Worm (Caenorhabditis elegans) whole organism, mixed stage, embryonic: Measurements from ENCODE around the gene aman-1.

Experiments
- M03D4.4 ChIP-seq: sonication (generic microtip); optimal IDR thresholded peaks from 2 replicates; lab custom pipeline; 2017; ENCODE audit warnings: mild to moderate bottlenecking, missing genetic modification characterization, missing compliant biosample characterization
- blmp-1 ChIP-seq: fragments of 150-350 bp; optimal IDR thresholded peaks from 2 replicates; lab custom pipeline; 2014; ENCODE audit warnings: missing biosample characterization, missing genetic modification characterization
- ceh-43 ChIP-seq: fragments of 200-800 bp; sonication (Bioruptor generic); optimal IDR thresholded peaks from 2 replicates; lab custom pipeline; 2018; ENCODE audit warnings: mild to moderate bottlenecking, missing genetic modification characterization, moderate library complexity, missing compliant biosample characterization
- ceh-83 ChIP-seq: fragments of 200-800 bp; sonication (Bioruptor generic); optimal IDR thresholded peaks from 2 replicates; lab custom pipeline; 2018; ENCODE audit warnings: mild to moderate bottlenecking, missing genetic modification characterization, missing compliant biosample characterization
- ces-1 ChIP-seq: fragments of 150-350 bp; optimal IDR thresholded peaks from 2 replicates; lab custom pipeline; 2014; ENCODE audit warnings: missing biosample characterization, missing genetic modification reagents, missing genetic modification characterization
- cnd-1 ChIP-seq: fragments of 200-800 bp; sonication (Bioruptor generic); optimal IDR thresholded peaks from 2 replicates; lab custom pipeline; 2018; ENCODE audit warnings: mild to moderate bottlenecking, missing genetic modification characterization, missing compliant biosample characterization
- elt-1 ChIP-seq: sonication (generic microtip); optimal IDR thresholded peaks from 2 replicates; lab custom pipeline; 2017; ENCODE audit warnings: missing genetic modification characterization, mild to moderate bottlenecking, missing compliant biosample characterization, antibody characterized with exemption, moderate library complexity, borderline replicate concordance; ENCODE audit not compliant: insufficient read depth
- elt-3 ChIP-seq: fragments of 150-350 bp; optimal IDR thresholded peaks from 2 replicates; lab custom pipeline; 2014; ENCODE audit warnings: missing biosample characterization, missing genetic modification characterization
- flh-1 ChIP-seq: fragments of 200-800 bp; sonication (Bioruptor generic); optimal IDR thresholded peaks from 2 replicates; lab custom pipeline; 2018; ENCODE audit warnings: mild to moderate bottlenecking, missing genetic modification characterization, moderate library complexity, missing compliant biosample characterization
- ham-2 ChIP-seq: fragments of 200-800 bp; sonication (Bioruptor generic); optimal IDR thresholded peaks from 2 replicates; lab custom pipeline; 2018; ENCODE audit warnings: mild to moderate bottlenecking, missing genetic modification characterization, missing compliant biosample characterization
- lin-13 ChIP-seq: fragments of 150-350 bp; optimal IDR thresholded peaks from 2 replicates; lab custom pipeline; 2014; ENCODE audit warnings: missing biosample characterization, missing genetic modification characterization
- lsy-2 ChIP-seq: fragments of 150-350 bp; optimal IDR thresholded peaks from 2 replicates; lab custom pipeline; 2014; ENCODE audit warnings: missing biosample characterization, missing genetic modification characterization
- mab-5 ChIP-seq: fragments of 150-350 bp; optimal IDR thresholded peaks from 2 replicates; lab custom pipeline; 2014; ENCODE audit warnings: missing biosample characterization, missing genetic modification characterization
- mep-1 ChIP-seq: fragments of 150-350 bp; optimal IDR thresholded peaks from 2 replicates; lab custom pipeline; 2017; ENCODE audit warnings: missing biosample characterization, missing genetic modification reagents, missing genetic modification characterization, inconsistent platforms
- mls-2 ChIP-seq: sonication (generic microtip); optimal IDR thresholded peaks from 2 replicates; lab custom pipeline; 2016; ENCODE audit warnings: mild to moderate bottlenecking, missing genetic modification characterization, moderate library complexity, missing compliant biosample characterization
- nhr-12 ChIP-seq: fragments of 150-350 bp; optimal IDR thresholded peaks from 2 replicates; lab custom pipeline; 2014; ENCODE audit warnings: missing biosample characterization, missing genetic modification characterization
- nhr-76 ChIP-seq: sonication (generic microtip); optimal IDR thresholded peaks from 2 replicates; lab custom pipeline; 2017; ENCODE audit warnings: missing biosample characterization, missing genetic modification characterization
- pha-4 ChIP-seq: fragments of 150-350 bp; optimal IDR thresholded peaks from 2 replicates; lab custom pipeline; 2018; ENCODE audit warnings: missing biosample characterization, missing genetic modification reagents, missing genetic modification characterization
- sem-2 ChIP-seq: fragments of 200-800 bp; sonication (Bioruptor generic); optimal IDR thresholded peaks from 2 replicates; lab custom pipeline; 2018; ENCODE audit warnings: mild to moderate bottlenecking, missing genetic modification characterization, missing compliant biosample characterization
- snpc-4 ChIP-seq: fragments of 150-350 bp; optimal IDR thresholded peaks from 2 replicates; lab custom pipeline; 2014; ENCODE audit warnings: missing biosample characterization, missing genetic modification characterization
- tbx-8 ChIP-seq: fragments of 200-800 bp; sonication (Bioruptor generic); optimal IDR thresholded peaks from 2 replicates; lab custom pipeline; 2018; ENCODE audit warnings: mild to moderate bottlenecking, missing genetic modification characterization, moderate library complexity, missing compliant biosample characterization
- unc-120 ChIP-seq: sonication (generic microtip); optimal IDR thresholded peaks from 2 replicates; lab custom pipeline; 2017; ENCODE audit warnings: missing genetic modification characterization, missing compliant biosample characterization; ENCODE audit not compliant: poor library complexity, severe bottlenecking
- unc-62 ChIP-seq: fragments of 150-350 bp; optimal IDR thresholded peaks from 2 replicates; lab custom pipeline; 2014; ENCODE audit warnings: missing biosample characterization, missing genetic modification reagents, missing genetic modification characterization
- zip-8 ChIP-seq: fragments of 150-350 bp; optimal IDR thresholded peaks from 2 replicates; lab custom pipeline; 2014; ENCODE audit warnings: missing biosample characterization, missing genetic modification characterization
- ztf-11 ChIP-seq: fragments of 150-350 bp; optimal IDR thresholded peaks from 2 replicates; lab custom pipeline; 2014; ENCODE audit warnings: missing biosample characterization, missing genetic modification characterization

The aman-1 gene

DNA sequence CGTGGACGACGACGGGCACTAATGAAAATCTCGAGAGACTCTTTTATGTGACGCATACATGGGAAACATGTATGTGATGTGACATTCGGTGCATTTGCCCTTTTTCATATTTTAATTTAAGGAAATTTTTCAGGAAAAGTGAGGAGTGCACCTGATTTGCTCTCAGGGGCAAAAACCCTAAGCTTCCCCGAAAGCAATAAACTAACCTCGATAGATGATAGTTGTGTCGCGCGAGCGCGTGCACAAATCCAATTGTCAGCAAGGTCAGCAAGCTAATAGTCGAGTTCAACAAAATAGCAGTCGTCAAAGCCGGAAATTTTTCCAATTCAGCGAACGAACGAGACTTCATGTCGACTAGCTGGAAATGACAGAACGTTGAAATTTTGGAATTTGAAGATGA, 14.8 kb upstream of the aman-1 start:
- TF ChIP-seq ces-1 = peak; percentile 66
- TF ChIP-seq lin-13 (tag; lab: Kevin White, UChicago) = no peak
- TF ChIP-seq, all 35 proteins: peak for 1

DNA sequence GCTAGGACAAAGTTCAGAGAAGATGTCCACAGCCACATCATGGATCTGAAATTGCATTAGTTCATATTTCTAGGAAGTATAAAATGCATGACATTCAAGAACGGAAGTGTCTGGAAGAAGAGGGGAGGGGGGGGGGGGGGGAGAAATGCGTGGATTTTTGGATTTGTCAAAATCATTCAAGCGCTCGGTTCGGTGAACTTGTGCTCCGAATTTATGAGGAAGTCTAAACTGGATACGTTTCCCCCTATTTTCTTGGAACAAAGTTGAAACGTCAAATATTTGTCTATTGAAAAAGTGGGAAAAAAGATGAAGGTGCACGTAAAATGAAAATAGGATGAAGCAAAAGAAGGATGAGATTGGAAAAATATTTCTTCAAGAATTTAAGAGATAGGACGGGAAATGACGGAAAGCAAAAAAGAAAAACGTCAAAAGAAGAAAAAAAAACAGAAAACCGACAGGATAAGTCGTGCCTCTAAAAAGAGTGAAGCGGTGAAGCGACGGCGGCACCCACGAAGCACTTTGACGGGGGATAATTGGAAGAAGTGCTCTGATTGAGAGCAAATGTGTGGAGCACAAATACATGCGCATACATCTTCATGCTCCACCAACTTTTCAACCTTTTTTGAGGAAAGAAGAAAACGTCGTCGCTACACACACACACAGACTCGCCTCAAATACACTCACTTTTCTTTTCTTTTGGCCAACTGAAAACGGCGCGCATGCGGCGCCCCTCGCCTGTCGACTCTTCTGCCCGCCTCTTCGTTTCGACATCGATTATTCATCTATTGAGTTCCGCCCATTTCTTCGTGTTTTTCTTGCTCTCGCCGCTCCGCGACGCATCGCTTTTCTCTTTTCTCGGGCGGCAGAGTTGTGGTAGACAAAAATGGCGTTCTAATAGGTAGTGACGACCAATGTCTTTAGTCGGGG, 12.0 kb upstream of the aman-1 start, which contains the start of gene F55D10.4:
Gene F55D10.4 (minus strand): TSS at position 51 of the 927 bp plus-strand sequence.
- TF ChIP-seq ces-1 = peak; percentile 41
- no peak for TF ChIP-seq mab-5 (tag; lab: Kevin White, UChicago)
- TF ChIP-seq, all 35 proteins: peak for 1

DNA sequence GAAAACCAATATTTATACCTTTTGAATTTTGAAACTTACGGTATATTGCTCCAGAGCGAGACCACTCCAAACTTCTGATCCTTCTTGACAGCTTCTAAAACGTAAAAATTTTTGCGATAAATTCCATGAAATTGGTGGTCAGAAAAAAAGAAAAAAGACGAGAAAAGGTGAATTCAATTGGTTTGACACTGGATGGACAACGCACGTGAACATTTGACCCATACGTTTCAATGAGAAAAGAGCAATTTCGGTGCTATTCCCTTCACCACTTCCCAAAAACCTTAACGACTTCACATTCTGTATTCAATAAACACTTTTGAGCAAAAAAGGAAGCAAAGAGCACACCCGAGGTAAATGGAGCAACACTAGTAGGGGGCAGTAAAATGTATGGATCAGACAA, 5.5 kb upstream of the aman-1 start, which contains the start of gene acc-3:
Gene acc-3 (minus strand): TSS at position 101 of the 400 bp plus-strand sequence.
- TF ChIP-seq mls-2 (tag; lab: Kevin White, UChicago) (no peak), elt-3 (no peak), ceh-43 (GFP tag; lab: Kevin White, UChicago) (no peak), ceh-83 (no peak), nhr-12 (tag; lab: Kevin White, UChicago) (no peak), lin-13 (tag; lab: Kevin White, UChicago) (no peak), nhr-76 (tag; lab: Kevin White, UChicago) (no peak), cnd-1 (tag; lab: Kevin White, UChicago) (no peak), M03D4.4 (no peak), snpc-4 (tag; lab: Kevin White, UChicago) (no peak), mep-1 (tag; lab: Kevin White, UChicago) (no peak), unc-120 (tag; lab: Kevin White, UChicago) (no peak), flh-1 (GFP tag; lab: Kevin White, UChicago) (no peak), ces-1 (no peak), zip-8 (tag; lab: Kevin White, UChicago) (no peak), tbx-8 (GFP tag; lab: Kevin White, UChicago) (no peak), ztf-11 (no peak)

DNA sequence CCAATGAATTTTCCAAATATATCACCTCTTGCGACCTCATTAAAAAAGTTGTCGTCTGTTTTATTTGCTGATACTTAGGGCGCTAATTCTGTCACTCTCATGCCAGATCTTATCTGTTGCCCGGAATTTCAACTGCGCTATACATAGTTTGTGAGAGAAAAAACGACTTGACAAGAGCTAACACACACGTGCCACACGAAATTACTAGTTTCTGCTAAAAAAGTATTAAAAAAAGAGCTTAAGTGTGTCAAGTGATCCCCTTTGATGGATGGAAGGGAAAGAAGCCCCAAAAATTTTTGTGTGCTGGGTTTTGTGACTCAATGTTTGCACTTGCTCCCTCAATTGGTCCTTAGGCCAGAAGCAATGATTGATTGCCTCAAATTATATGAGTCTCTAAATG, 7.7 kb downstream of the aman-1 start:
- TF ChIP-seq mls-2 (tag; lab: Kevin White, UChicago) (no peak), unc-62 (GFP tag; lab: Kevin White, UChicago) (no peak), ham-2 (GFP tag; lab: Kevin White, UChicago) (no peak), nhr-76 (tag; lab: Kevin White, UChicago) (no peak), lsy-2 (tag; lab: Kevin White, UChicago) (no peak), lin-13 (tag; lab: Kevin White, UChicago) (no peak), ztf-11 (no peak), sem-2 (GFP tag; lab: Kevin White, UChicago) (no peak), unc-120 (tag; lab: Kevin White, UChicago) (no peak), mep-1 (tag; lab: Kevin White, UChicago) (no peak), cnd-1 (tag; lab: Kevin White, UChicago) (no peak), pha-4 (tag; lab: Kevin White, UChicago) (no peak), zip-8 (tag; lab: Kevin White, UChicago) (no peak)

DNA sequence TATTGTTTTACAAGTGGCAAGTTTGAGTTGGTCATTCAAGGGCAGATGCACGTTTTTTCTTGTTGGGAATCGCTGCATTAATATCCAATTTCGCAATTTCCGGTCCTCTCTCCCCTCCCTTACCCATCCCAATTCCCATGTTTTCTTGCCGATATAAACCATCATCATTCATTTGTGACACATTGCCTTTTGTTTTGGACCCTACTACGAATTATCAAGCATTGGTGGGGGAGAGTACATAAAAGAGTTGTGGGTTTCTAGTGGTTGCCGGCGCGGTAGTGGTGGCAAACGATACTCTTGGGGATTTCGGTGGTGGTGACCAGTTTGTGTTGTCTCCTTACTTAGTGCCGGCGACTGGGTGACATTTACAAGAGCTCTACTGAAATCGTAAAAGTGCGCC, 9.4 kb downstream of the aman-1 start:
- TF ChIP-seq unc-62 (GFP tag; lab: Kevin White, UChicago) = no peak
- TF ChIP-seq cnd-1 (tag; lab: Kevin White, UChicago) = peak; percentile 26
- no peak for TF ChIP-seq lsy-2 (tag; lab: Kevin White, UChicago)

DNA sequence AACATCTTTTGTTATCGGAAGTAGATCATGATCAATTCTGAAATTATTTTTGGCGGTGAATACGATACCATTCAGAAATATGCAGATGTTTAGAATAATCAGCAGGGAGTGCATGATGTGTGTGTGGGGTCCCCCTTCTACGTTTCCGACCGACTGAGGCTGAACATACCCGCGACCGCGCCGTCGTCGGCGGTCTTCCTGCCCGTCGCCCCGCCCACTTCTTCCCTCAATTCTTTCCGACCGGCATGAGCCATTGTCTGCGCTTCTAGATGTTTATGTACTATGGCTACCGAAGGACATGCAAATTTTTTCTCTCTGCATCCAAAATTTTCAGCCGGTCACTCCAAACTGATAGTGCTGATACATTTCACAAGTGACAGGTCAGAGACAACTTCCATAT, 11.1 kb downstream of the aman-1 start:
- no peak for TF ChIP-seq ham-2 (GFP tag; lab: Kevin White, UChicago)
- TF ChIP-seq elt-3 = no peak
- TF ChIP-seq elt-1 (tag; lab: Kevin White, UChicago) = no peak
- TF ChIP-seq blmp-1 (tag; lab: Kevin White, UChicago) = no peak
